Worm (Caenorhabditis elegans) whole organism, late embryonic: ENCODE data around the gene srxa-10.

Experiments
- C38D4.7 ChIP-seq: fragments of 200-800 bp; sonication (Bioruptor generic); optimal IDR thresholded peaks from 2 replicates; lab custom pipeline; 2018; ENCODE audit warnings: mild to moderate bottlenecking, missing genetic modification characterization, moderate library complexity, missing compliant biosample characterization
- F13H6.1 ChIP-seq: sonication (generic microtip); optimal IDR thresholded peaks from 2 replicates; lab custom pipeline; 2016; ENCODE audit warnings: missing genetic modification characterization, missing compliant biosample characterization
- K09A11.1 ChIP-seq: sonication (generic microtip); optimal IDR thresholded peaks from 2 replicates; lab custom pipeline; 2017; ENCODE audit warnings: antibody characterized with exemption, mild to moderate bottlenecking, missing genetic modification characterization, missing compliant biosample characterization; ENCODE audit not compliant: insufficient read depth
- dve-1 ChIP-seq: sonication (generic microtip); optimal IDR thresholded peaks from 2 replicates; lab custom pipeline; 2017; ENCODE audit warnings: antibody characterized with exemption, mild to moderate bottlenecking, missing genetic modification characterization, missing compliant biosample characterization
- elt-2 ChIP-seq: sonication (generic microtip); optimal IDR thresholded peaks from 2 replicates; lab custom pipeline; 2016; ENCODE audit warnings: missing genetic modification reagents, missing genetic modification characterization, missing compliant biosample characterization
- fkh-10 ChIP-seq: fragments of 150-350 bp; optimal IDR thresholded peaks from 2 replicates; lab custom pipeline; 2014; ENCODE audit warnings: missing biosample characterization, missing genetic modification reagents, missing genetic modification characterization
- lim-6 ChIP-seq: sonication (generic microtip); optimal IDR thresholded peaks from 2 replicates; lab custom pipeline; 2016; ENCODE audit warnings: missing genetic modification characterization, missing compliant biosample characterization
- nfya-1 ChIP-seq: sonication (generic microtip); optimal IDR thresholded peaks from 2 replicates; lab custom pipeline; 2017; ENCODE audit warnings: missing genetic modification characterization, mild to moderate bottlenecking, missing compliant biosample characterization, antibody characterized with exemption, moderate library complexity
- nhr-11 ChIP-seq: fragments of 150-350 bp; optimal IDR thresholded peaks from 2 replicates; lab custom pipeline; 2014; ENCODE audit warnings: missing biosample characterization, missing genetic modification characterization
- nhr-232 ChIP-seq: sonication (generic microtip); optimal IDR thresholded peaks from 2 replicates; lab custom pipeline; 2016; ENCODE audit warnings: missing genetic modification characterization, missing compliant biosample characterization
- pha-4 ChIP-seq: fragments of 150-350 bp; optimal IDR thresholded peaks from 2 replicates; lab custom pipeline; 2018; ENCODE audit warnings: missing biosample characterization, missing genetic modification reagents, missing genetic modification characterization
- unc-55 ChIP-seq: sonication (generic microtip); optimal IDR thresholded peaks from 2 replicates; lab custom pipeline; 2017; ENCODE audit warnings: missing biosample characterization, missing genetic modification reagents, missing genetic modification characterization
- ztf-16 ChIP-seq: sonication (generic microtip); optimal IDR thresholded peaks from 2 replicates; lab custom pipeline; 2017; ENCODE audit warnings: missing genetic modification characterization, missing compliant biosample characterization

DNA sequence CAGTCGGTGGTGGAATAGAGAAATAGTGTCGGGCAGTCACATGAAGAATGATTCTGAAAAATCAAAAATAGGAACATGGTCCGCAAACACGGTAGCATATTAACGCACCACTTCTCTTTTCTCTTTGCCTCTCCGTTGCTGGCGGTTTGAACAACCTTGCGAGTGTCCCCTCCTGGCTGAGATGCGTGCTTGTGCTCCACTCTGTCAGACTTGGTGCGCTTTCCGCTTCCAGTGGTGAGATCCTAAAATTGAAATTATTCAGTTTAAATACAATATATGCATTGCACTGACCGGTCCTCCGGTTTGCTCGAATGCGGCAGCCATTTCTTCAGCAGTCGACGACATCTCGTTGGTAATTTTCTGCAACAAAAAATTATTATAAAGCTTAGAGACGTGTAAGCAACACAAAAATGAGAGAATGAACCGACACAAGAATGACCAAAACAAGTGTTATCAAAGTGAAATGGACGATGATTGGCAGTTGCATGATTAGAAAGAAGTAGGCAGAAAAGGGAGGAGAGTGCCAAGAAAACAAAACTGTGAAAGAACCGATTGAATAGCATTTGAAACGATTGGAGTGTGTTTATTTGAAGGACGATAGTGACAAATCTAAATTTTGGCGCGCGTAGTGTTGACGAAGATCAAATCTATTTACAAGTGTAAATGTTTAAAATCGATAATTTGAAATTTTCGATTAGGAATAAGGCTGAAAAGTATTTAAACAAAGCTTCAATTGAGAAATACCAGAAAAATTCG is 28.9 kb upstream of the srxa-10 start, which contains the start of gene ZK632.9:
- TF ChIP-seq fkh-10 (GFP tag; lab: Kevin White, UChicago) (no peak), F13H6.1 (tag; lab: Kevin White, UChicago) (no peak), elt-2 (tag; lab: Kevin White, UChicago) (no peak), C38D4.7 (no peak), unc-55 (GFP tag; lab: Kevin White, UChicago) (no peak), K09A11.1 (tag; lab: Kevin White, UChicago) (no peak), lim-6 (tag; lab: Kevin White, UChicago) (no peak), nfya-1 (no peak), pha-4 (no peak), dve-1 (tag; lab: Kevin White, UChicago) (no peak), ztf-16 (no peak), nhr-232 (tag; lab: Kevin White, UChicago) (no peak), nhr-11 (no peak)
